Worm (Caenorhabditis elegans): Measurements from ENCODE around the gene deg-1.

ce11 chrX:7707031-7707430 lies 45.8 kb upstream of the deg-1 start, which contains the start of gene kvs-1:
- no peak for TF ChIP-seq ama-1 (optimal IDR thresholded peaks at IDR 0.05)
- no peak for TF ChIP-seq snpc-4 (tag; optimal IDR thresholded peaks at IDR 0.05)
- no peak for TF ChIP-seq ceh-82 (tag; optimal IDR thresholded peaks at IDR 0.05)
- TF ChIP-seq jun-1 (tag; optimal IDR thresholded peaks at IDR 0.05) = no peak
- no peak for TF ChIP-seq nhr-12 (tag; optimal IDR thresholded peaks at IDR 0.05)
- no peak for TF ChIP-seq ztf-4 (tag; optimal IDR thresholded peaks at IDR 0.05)
- no peak for TF ChIP-seq nhr-76 (tag; optimal IDR thresholded peaks at IDR 0.05)
- no peak for TF ChIP-seq fos-1 (tag; optimal IDR thresholded peaks at IDR 0.05)
- TF ChIP-seq unc-62 (GFP tag; optimal IDR thresholded peaks at IDR 0.05) = no peak
- no peak for TF ChIP-seq nhr-25 (tag; optimal IDR thresholded peaks at IDR 0.05)
